Worm (Caenorhabditis elegans): Measurements from ENCODE around the gene frpr-5.

DNA sequence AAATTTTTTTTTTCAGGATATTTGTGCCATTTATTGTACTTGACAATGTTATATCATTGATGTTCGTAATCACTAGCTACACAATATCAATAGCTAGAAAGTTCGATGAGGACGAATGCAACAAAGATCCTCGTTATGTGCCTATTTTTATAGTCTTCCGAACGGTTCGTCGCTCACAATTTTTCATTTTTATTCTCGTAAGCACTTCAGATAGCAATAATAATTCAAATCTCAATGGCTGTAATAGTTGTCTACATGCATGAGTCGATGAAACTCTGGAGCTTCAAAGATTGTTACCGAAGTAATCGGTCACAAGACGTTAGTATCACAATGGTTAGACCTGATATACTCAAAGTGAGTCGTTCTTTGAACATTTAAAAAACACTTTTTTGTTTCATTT lies 6.7 kb downstream of the frpr-5 start:
- TF ChIP-seq che-1 (tag; optimal IDR thresholded peaks at IDR 0.05): no peak
- TF ChIP-seq rnt-1 (tag; optimal IDR thresholded peaks at IDR 0.05): no peak
- TF ChIP-seq pha-4 (tag; optimal IDR thresholded peaks at IDR 0.05): no peak
- TF ChIP-seq ama-1 (optimal IDR thresholded peaks at IDR 0.05): no peak
- no peak for TF ChIP-seq pag-3 (tag; optimal IDR thresholded peaks at IDR 0.05; ENCODE audit: borderline replicate concordance)
- TF ChIP-seq nfya-1 (tag; optimal IDR thresholded peaks at IDR 0.05): no peak
- TF ChIP-seq elt-2 (tag; optimal IDR thresholded peaks at IDR 0.05): no peak
